Worm (Caenorhabditis elegans) whole organism, mixed stage, embryonic: ENCODE measurements around the gene lat-1.

ENCODE experiments used
- M03D4.4 ChIP-seq: sonication (generic microtip); optimal IDR thresholded peaks from 2 replicates; lab custom pipeline; 2017; ENCODE audit warnings: mild to moderate bottlenecking, missing genetic modification characterization, missing compliant biosample characterization
- bed-3 ChIP-seq: fragments of 200-800 bp; sonication (Bioruptor generic); optimal IDR thresholded peaks from 3 replicates; lab custom pipeline; 2018; ENCODE audit warnings: mild to moderate bottlenecking, missing genetic modification characterization, moderate library complexity, missing compliant biosample characterization
- ceh-39 ChIP-seq: fragments of 150-350 bp; optimal IDR thresholded peaks from 2 replicates; lab custom pipeline; 2014; ENCODE audit warnings: missing biosample characterization, missing genetic modification characterization
- ceh-43 ChIP-seq: fragments of 200-800 bp; sonication (Bioruptor generic); optimal IDR thresholded peaks from 2 replicates; lab custom pipeline; 2018; ENCODE audit warnings: mild to moderate bottlenecking, missing genetic modification characterization, moderate library complexity, missing compliant biosample characterization
- ceh-83 ChIP-seq: fragments of 200-800 bp; sonication (Bioruptor generic); optimal IDR thresholded peaks from 2 replicates; lab custom pipeline; 2018; ENCODE audit warnings: mild to moderate bottlenecking, missing genetic modification characterization, missing compliant biosample characterization
- ces-1 ChIP-seq: fragments of 150-350 bp; optimal IDR thresholded peaks from 2 replicates; lab custom pipeline; 2014; ENCODE audit warnings: missing biosample characterization, missing genetic modification reagents, missing genetic modification characterization
- cnd-1 ChIP-seq: fragments of 200-800 bp; sonication (Bioruptor generic); optimal IDR thresholded peaks from 2 replicates; lab custom pipeline; 2018; ENCODE audit warnings: mild to moderate bottlenecking, missing genetic modification characterization, missing compliant biosample characterization
- drap-1 ChIP-seq: fragments of 200-800 bp; sonication (Bioruptor generic); optimal IDR thresholded peaks from 3 replicates; lab custom pipeline; 2018; ENCODE audit warnings: mild to moderate bottlenecking, missing genetic modification characterization, missing compliant biosample characterization
- elt-1 ChIP-seq: sonication (generic microtip); optimal IDR thresholded peaks from 2 replicates; lab custom pipeline; 2017; ENCODE audit warnings: missing genetic modification characterization, mild to moderate bottlenecking, missing compliant biosample characterization, antibody characterized with exemption, moderate library complexity, borderline replicate concordance; ENCODE audit not compliant: insufficient read depth
- elt-3 ChIP-seq: fragments of 150-350 bp; optimal IDR thresholded peaks from 2 replicates; lab custom pipeline; 2014; ENCODE audit warnings: missing biosample characterization, missing genetic modification characterization
- flh-1 ChIP-seq: fragments of 200-800 bp; sonication (Bioruptor generic); optimal IDR thresholded peaks from 2 replicates; lab custom pipeline; 2018; ENCODE audit warnings: mild to moderate bottlenecking, missing genetic modification characterization, moderate library complexity, missing compliant biosample characterization
- ham-2 ChIP-seq: fragments of 200-800 bp; sonication (Bioruptor generic); optimal IDR thresholded peaks from 2 replicates; lab custom pipeline; 2018; ENCODE audit warnings: mild to moderate bottlenecking, missing genetic modification characterization, missing compliant biosample characterization
- hlh-1 ChIP-seq: fragments of 150-350 bp; optimal IDR thresholded peaks from 2 replicates; lab custom pipeline; 2014; ENCODE audit warnings: missing biosample characterization, missing genetic modification reagents, missing genetic modification characterization
- lin-13 ChIP-seq: fragments of 150-350 bp; optimal IDR thresholded peaks from 2 replicates; lab custom pipeline; 2014; ENCODE audit warnings: missing biosample characterization, missing genetic modification characterization
- lsy-2 ChIP-seq: fragments of 150-350 bp; optimal IDR thresholded peaks from 2 replicates; lab custom pipeline; 2014; ENCODE audit warnings: missing biosample characterization, missing genetic modification characterization
- mab-5 ChIP-seq: fragments of 150-350 bp; optimal IDR thresholded peaks from 2 replicates; lab custom pipeline; 2014; ENCODE audit warnings: missing biosample characterization, missing genetic modification characterization
- mep-1 ChIP-seq: fragments of 150-350 bp; optimal IDR thresholded peaks from 2 replicates; lab custom pipeline; 2017; ENCODE audit warnings: missing biosample characterization, missing genetic modification reagents, missing genetic modification characterization, inconsistent platforms
- mls-2 ChIP-seq: sonication (generic microtip); optimal IDR thresholded peaks from 2 replicates; lab custom pipeline; 2016; ENCODE audit warnings: mild to moderate bottlenecking, missing genetic modification characterization, moderate library complexity, missing compliant biosample characterization
- nhr-12 ChIP-seq: fragments of 150-350 bp; optimal IDR thresholded peaks from 2 replicates; lab custom pipeline; 2014; ENCODE audit warnings: missing biosample characterization, missing genetic modification characterization
- nhr-2 ChIP-seq: fragments of 150-350 bp; optimal IDR thresholded peaks from 2 replicates; lab custom pipeline; 2014; ENCODE audit warnings: missing biosample characterization, missing genetic modification characterization
- nhr-237 ChIP-seq: fragments of 150-350 bp; optimal IDR thresholded peaks from 2 replicates; lab custom pipeline; 2014; ENCODE audit warnings: missing biosample characterization, missing genetic modification characterization
- nhr-28 ChIP-seq: fragments of 150-350 bp; optimal IDR thresholded peaks from 2 replicates; lab custom pipeline; 2014; ENCODE audit warnings: missing biosample characterization, missing genetic modification characterization
- nhr-76 ChIP-seq: sonication (generic microtip); optimal IDR thresholded peaks from 2 replicates; lab custom pipeline; 2017; ENCODE audit warnings: missing biosample characterization, missing genetic modification characterization
- pha-4 ChIP-seq: fragments of 150-350 bp; optimal IDR thresholded peaks from 2 replicates; lab custom pipeline; 2018; ENCODE audit warnings: missing biosample characterization, missing genetic modification reagents, missing genetic modification characterization
- sem-2 ChIP-seq: fragments of 200-800 bp; sonication (Bioruptor generic); optimal IDR thresholded peaks from 2 replicates; lab custom pipeline; 2018; ENCODE audit warnings: mild to moderate bottlenecking, missing genetic modification characterization, missing compliant biosample characterization
- sptf-1 ChIP-seq: sonication (generic microtip); optimal IDR thresholded peaks from 2 replicates; lab custom pipeline; 2017; ENCODE audit warnings: mild to moderate bottlenecking, missing genetic modification characterization, moderate library complexity, missing compliant biosample characterization
- tbx-8 ChIP-seq: fragments of 200-800 bp; sonication (Bioruptor generic); optimal IDR thresholded peaks from 2 replicates; lab custom pipeline; 2018; ENCODE audit warnings: mild to moderate bottlenecking, missing genetic modification characterization, moderate library complexity, missing compliant biosample characterization
- unc-120 ChIP-seq: sonication (generic microtip); optimal IDR thresholded peaks from 2 replicates; lab custom pipeline; 2017; ENCODE audit warnings: missing genetic modification characterization, missing compliant biosample characterization; ENCODE audit not compliant: poor library complexity, severe bottlenecking
- unc-39 ChIP-seq: fragments of 150-350 bp; optimal IDR thresholded peaks from 2 replicates; lab custom pipeline; 2014; ENCODE audit warnings: missing biosample characterization, missing genetic modification characterization
- unc-62 ChIP-seq: fragments of 150-350 bp; optimal IDR thresholded peaks from 2 replicates; lab custom pipeline; 2014; ENCODE audit warnings: missing biosample characterization, missing genetic modification reagents, missing genetic modification characterization
- zip-8 ChIP-seq: fragments of 150-350 bp; optimal IDR thresholded peaks from 2 replicates; lab custom pipeline; 2014; ENCODE audit warnings: missing biosample characterization, missing genetic modification characterization
- ztf-11 ChIP-seq: fragments of 150-350 bp; optimal IDR thresholded peaks from 2 replicates; lab custom pipeline; 2014; ENCODE audit warnings: missing biosample characterization, missing genetic modification characterization

Gene lat-1

DNA sequence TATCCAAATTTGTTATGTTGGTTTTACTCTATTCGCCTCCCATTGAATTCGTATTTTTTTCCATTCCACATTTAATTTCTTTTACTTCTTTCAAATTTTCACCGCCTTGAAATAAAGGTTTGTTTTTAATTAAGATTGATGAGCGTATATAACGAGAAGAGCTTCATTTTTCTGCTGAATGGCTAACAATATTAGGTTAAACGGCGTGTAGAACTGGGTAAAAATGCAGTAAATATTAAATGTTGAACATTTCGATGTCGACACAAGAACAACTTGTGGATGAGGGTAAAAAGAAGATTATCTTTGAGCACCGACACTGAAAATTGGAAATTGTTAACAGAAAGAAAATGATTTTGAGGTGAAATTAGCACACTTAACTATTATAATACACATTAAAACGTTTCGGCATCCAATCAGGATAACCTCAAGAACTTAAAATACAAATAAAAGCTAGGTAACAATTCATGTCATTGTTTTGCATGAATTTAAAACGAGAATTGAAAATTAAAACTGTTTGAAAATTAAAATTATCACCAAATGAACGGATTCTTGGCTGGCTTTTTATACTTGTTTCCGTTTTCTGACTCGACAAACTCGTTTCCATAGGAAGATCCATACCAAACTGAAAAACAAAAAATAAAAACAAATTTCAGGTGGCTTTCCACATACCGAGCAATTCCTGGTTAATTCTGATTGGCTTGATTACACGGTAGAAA, 42.4 kb downstream of the lat-1 start:
- TF ChIP-seq nhr-76 (tag; lab: Kevin White, UChicago) (no peak), ceh-43 (GFP tag; lab: Kevin White, UChicago) (no peak), sem-2 (GFP tag; lab: Kevin White, UChicago) (no peak), flh-1 (no peak), nhr-237 (tag; lab: Kevin White, UChicago) (no peak), nhr-28 (no peak), elt-3 (tag; lab: Kevin White, UChicago) (no peak), ces-1 (GFP tag; lab: Kevin White, UChicago) (no peak), ham-2 (no peak), pha-4 (tag; lab: Kevin White, UChicago) (no peak)

- TF ChIP-seq mab-5 (no peak), sem-2 (GFP tag; lab: Kevin White, UChicago) (no peak), ces-1 (GFP tag; lab: Kevin White, UChicago) (no peak), M03D4.4 (tag; lab: Kevin White, UChicago) (no peak), nhr-28 (no peak), cnd-1 (tag; lab: Kevin White, UChicago) (no peak), ztf-11 (no peak), tbx-8 (GFP tag; lab: Kevin White, UChicago) (no peak), lsy-2 (tag; lab: Kevin White, UChicago) (peak; percentile 29), unc-62 (no peak), unc-39 (no peak), nhr-12 (tag; lab: Kevin White, UChicago) (no peak), lin-13 (no peak), nhr-76 (tag; lab: Kevin White, UChicago) (no peak), ham-2 (no peak), pha-4 (tag; lab: Kevin White, UChicago) (peak; percentile 17), elt-1 (peak; percentile 72), ceh-39 (no peak), mls-2 (tag; lab: Kevin White, UChicago) (no peak), zip-8 (tag; lab: Kevin White, UChicago) (no peak), nhr-237 (tag; lab: Kevin White, UChicago) (no peak), mep-1 (no peak)
Measured at ce11 chrII:8940362-8940940, 43.8 kb downstream of the lat-1 start, which contains the start of the genes set-17 and T21B10.4. Gene set-17 (minus strand): TSS chrII:8940488. Gene T21B10.4 (plus strand): TSS chrII:8940894.

DNA sequence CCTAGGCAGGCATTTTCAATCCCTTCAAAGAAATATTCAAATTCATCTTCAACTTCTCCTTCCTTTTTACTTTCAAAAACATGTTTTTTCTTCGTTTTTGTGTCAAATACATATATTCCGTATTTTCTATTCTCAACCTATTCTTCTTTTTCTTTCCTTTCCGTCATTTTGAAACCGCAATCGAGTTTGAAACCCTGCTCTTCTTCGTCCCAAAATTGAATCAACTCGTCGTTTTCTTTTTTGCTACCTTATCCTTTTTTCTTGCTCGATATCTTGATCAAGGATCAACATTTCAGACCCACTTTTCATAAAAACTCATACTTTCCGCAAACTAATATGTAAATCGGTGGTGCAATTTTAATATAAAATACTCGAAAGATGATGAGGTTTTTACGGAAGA, 48.5 kb downstream of the lat-1 start:
- TF ChIP-seq nhr-76 (tag; lab: Kevin White, UChicago) (no peak), ces-1 (GFP tag; lab: Kevin White, UChicago) (peak; percentile 72)
- TF ChIP-seq, all 35 proteins: peak for 1

- TF ChIP-seq drap-1 (GFP tag; lab: Kevin White, UChicago): no peak
- TF ChIP-seq elt-1: no peak
- no peak for TF ChIP-seq ceh-39
- TF ChIP-seq zip-8 (tag; lab: Kevin White, UChicago): no peak
- no peak for TF ChIP-seq hlh-1 (tag; lab: Kevin White, UChicago)
- no peak for TF ChIP-seq pha-4 (tag; lab: Kevin White, UChicago)
- no peak for TF ChIP-seq mab-5
- no peak for TF ChIP-seq ces-1 (GFP tag; lab: Kevin White, UChicago)
- TF ChIP-seq nhr-76 (tag; lab: Kevin White, UChicago): no peak
- TF ChIP-seq unc-62: no peak
- no peak for TF ChIP-seq unc-120
Measured at ce11 chrII:8947391-8947790, 50.8 kb downstream of the lat-1 start, which contains the start of gene cutl-15. Gene cutl-15 (minus strand): TSS chrII:8947688.

DNA sequence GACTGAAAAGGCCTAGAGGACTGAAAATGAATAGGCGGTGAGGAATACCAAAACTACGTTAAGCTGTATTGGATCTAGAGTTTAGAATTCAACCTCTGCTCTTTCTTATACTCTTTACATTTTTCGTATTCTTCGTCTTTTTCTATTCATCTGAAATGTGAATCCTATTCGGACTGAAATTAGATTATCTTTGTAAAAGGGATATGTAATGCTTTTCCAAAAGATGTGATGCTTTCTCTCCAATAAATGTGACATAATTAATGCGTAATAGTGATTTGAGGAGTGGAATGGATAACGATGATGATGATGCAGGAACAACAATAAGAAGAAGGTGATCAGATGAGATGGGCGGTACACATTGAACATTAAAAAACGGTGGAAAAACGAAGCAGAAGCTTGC, 52.0 kb downstream of the lat-1 start:
- TF ChIP-seq ces-1 (GFP tag; lab: Kevin White, UChicago): peak; percentile 52
- TF ChIP-seq mep-1: no peak
- TF ChIP-seq, all 35 proteins: peak for 1

DNA sequence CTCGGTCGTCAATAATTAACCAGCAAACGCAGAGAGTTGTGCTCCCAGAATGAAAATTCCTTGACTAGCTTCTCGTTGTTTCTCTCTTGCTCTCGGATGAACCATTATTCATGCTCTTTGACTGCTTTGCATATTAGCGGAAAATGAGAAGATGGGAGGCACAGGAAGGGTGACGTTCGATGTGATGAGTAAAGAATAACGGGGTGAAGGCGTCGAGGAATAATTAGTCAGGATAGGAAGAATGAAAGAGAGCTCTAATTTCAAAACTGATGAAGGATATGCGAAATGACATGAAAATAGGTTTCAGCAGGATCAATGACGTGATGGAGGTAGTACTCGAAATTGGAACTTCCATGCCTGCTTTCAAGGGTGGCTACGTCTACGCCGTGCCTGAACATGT, 54.6 kb downstream of the lat-1 start:
- TF ChIP-seq nhr-28 (no peak), elt-1 (no peak), bed-3 (no peak), tbx-8 (GFP tag; lab: Kevin White, UChicago) (no peak), sptf-1 (tag; lab: Kevin White, UChicago) (no peak), nhr-76 (tag; lab: Kevin White, UChicago) (no peak), ceh-83 (no peak), nhr-2 (tag; lab: Kevin White, UChicago) (no peak), sem-2 (GFP tag; lab: Kevin White, UChicago) (no peak), ceh-43 (GFP tag; lab: Kevin White, UChicago) (no peak), mab-5 (no peak), ces-1 (GFP tag; lab: Kevin White, UChicago) (no peak), ceh-39 (no peak), nhr-237 (tag; lab: Kevin White, UChicago) (no peak), cnd-1 (tag; lab: Kevin White, UChicago) (no peak), nhr-12 (tag; lab: Kevin White, UChicago) (no peak), flh-1 (no peak), drap-1 (GFP tag; lab: Kevin White, UChicago) (no peak)
